Worm (Caenorhabditis elegans) whole organism, late embryonic: ENCODE measurements around the gene bcf-1.

ENCODE experiments used
- hlh-30 ChIP-seq: sonication (generic microtip); optimal IDR thresholded peaks from 2 replicates; lab custom pipeline; 2017; ENCODE audit warnings: antibody characterized with exemption, missing genetic modification characterization, missing compliant biosample characterization; ENCODE audit not compliant: insufficient read depth
- pax-1 ChIP-seq: fragments of 150-350 bp; optimal IDR thresholded peaks from 2 replicates; lab custom pipeline; 2014; ENCODE audit warnings: missing biosample characterization, missing genetic modification characterization

DNA sequence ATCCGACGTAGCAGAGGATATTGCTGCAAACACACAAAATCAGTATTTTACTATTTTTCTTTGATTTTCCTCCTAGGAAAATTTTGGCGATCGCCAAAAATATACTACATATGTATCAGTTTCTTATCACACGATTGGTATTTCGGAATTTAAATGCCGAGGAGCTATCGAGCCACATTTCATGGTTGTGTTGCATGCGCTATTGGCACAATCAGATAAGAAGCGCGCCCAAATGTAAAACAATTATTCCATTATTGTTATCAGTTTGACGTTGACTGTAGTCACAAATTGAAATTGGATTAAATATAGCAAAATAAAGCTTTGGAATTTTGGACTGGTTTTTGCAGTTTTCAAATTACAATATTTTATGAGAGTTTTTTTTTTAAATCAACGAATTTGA is 9.7 kb downstream of the bcf-1 start:
- TF ChIP-seq pax-1 (tag; lab: Kevin White, UChicago) (no peak), hlh-30 (no peak)
